ENCODE assay signal across 4 worm cellular contexts in genomic region chrII:5398779-5399178, ce11.
TF ChIP-seq lines count a peak whose summit lies in the region.

fbxl-3 (minus strand) TSS chrII:5398902.

TF ChIP-seq in whole organism, L3 larva, 47 proteins besides CTCF, POLR2A, EP300 and RAD21:
- TF ChIP-seq nhr-12 (tag; optimal IDR thresholded peaks at IDR 0.05; lab: Kevin White, UChicago) (no peak), hmg-11 (tag; optimal IDR thresholded peaks at IDR 0.05; lab: Kevin White, UChicago) (peak; percentile 22), nhr-25 (tag; optimal IDR thresholded peaks at IDR 0.05; lab: Kevin White, UChicago) (no peak)

TF ChIP-seq in whole organism, L4 larva, 104 proteins besides CTCF, POLR2A, EP300 and RAD21:
- no peak for TF ChIP-seq gei-8 (GFP tag; optimal IDR thresholded peaks at IDR 0.05; lab: Kevin White, UChicago)
- TF ChIP-seq nhr-28 (tag; optimal IDR thresholded peaks at IDR 0.05; lab: Kevin White, UChicago) = peak; percentile 2
- TF ChIP-seq hlh-11 (tag; optimal IDR thresholded peaks at IDR 0.05; lab: Kevin White, UChicago) = peak; percentile 11
- TF ChIP-seq daf-16 (GFP tag; optimal IDR thresholded peaks at IDR 0.05; lab: Kevin White, UChicago) = no peak
- TF ChIP-seq daf-16 (tag; optimal IDR thresholded peaks at IDR 0.05; lab: Kevin White, UChicago) = peak; percentile 61

TF ChIP-seq in whole organism, mixed stage, embryonic, 35 proteins besides CTCF, POLR2A, EP300 and RAD21:
- peak; percentile 65 for TF ChIP-seq pha-4 (tag; optimal IDR thresholded peaks at IDR 0.05; lab: Kevin White, UChicago)
- TF ChIP-seq nhr-28 (tag; optimal IDR thresholded peaks at IDR 0.05; lab: Kevin White, UChicago) = no peak

TF ChIP-seq in whole organism, young adult, 124 proteins besides CTCF, POLR2A, EP300 and RAD21:
- no peak for TF ChIP-seq mxl-1 (tag; optimal IDR thresholded peaks at IDR 0.05; lab: Kevin White, UChicago)
- TF ChIP-seq hmg-1.2 (GFP tag; IDR thresholded peaks at IDR 0.05; lab: Robert Waterston, UW) = peak; percentile 83; the same call in 1 of the 2 replicates
- no peak for TF ChIP-seq atf-7 (tag; optimal IDR thresholded peaks at IDR 0.05; lab: Kevin White, UChicago)
- TF ChIP-seq nhr-90 (tag; optimal IDR thresholded peaks at IDR 0.05; lab: Kevin White, UChicago) = no peak
- no peak for TF ChIP-seq nhr-27 (tag; optimal IDR thresholded peaks at IDR 0.05; lab: Kevin White, UChicago)
- no peak for TF ChIP-seq aptf-3 (GFP tag; IDR thresholded peaks at IDR 0.05; lab: Robert Waterston, UW)
